Fruit fly (Drosophila melanogaster): ENCODE measurements around the gene CG6980.

The CG6980 gene

dm6 chr3R:24771273-24772231 is 35.9 kb upstream of the CG6980 start, which contains the start of gene CG42331 (continued):
- no peak for TF ChIP-seq CG7987 (GFP tag; optimal IDR thresholded peaks at IDR 0.05)
- peak; percentile 66 for TF ChIP-seq CG9437 (GFP tag; optimal IDR thresholded peaks at IDR 0.05)
- TF ChIP-seq Doc3 (GFP tag; IDR thresholded peaks at IDR 0.05; ENCODE audit: partially characterized antibody), result no peak
- peak; percentile 72 for TF ChIP-seq run (tag; optimal IDR thresholded peaks at IDR 0.05)
- peak; percentile 70 for TF ChIP-seq unpg (GFP tag; optimal IDR thresholded peaks at IDR 0.05)
- peak; percentile 44 for TF ChIP-seq org-1 (GFP tag; optimal IDR thresholded peaks at IDR 0.05)
- peak; percentile 67 for TF ChIP-seq CG18619 (GFP tag; optimal IDR thresholded peaks at IDR 0.05)
- TF ChIP-seq CG12219 (GFP tag; optimal IDR thresholded peaks at IDR 0.05), result peak; percentile 29
- no peak for TF ChIP-seq YL-1 (GFP tag; optimal IDR thresholded peaks at IDR 0.05)
- TF ChIP-seq CG6689 (GFP tag; IDR thresholded peaks at IDR 0.05), result peak; percentile 57; the same call in 1 of the 2 replicates
- peak; percentile 65 for TF ChIP-seq ind (GFP tag; optimal IDR thresholded peaks at IDR 0.05)
- TF ChIP-seq HLH3B (GFP tag; IDR thresholded peaks at IDR 0.05), result peak; percentile 42; the same call in 1 of the 2 replicates
- peak; percentile 73 for TF ChIP-seq CG7556 (GFP tag; optimal IDR thresholded peaks at IDR 0.05)
- no peak for TF ChIP-seq ab (GFP tag; optimal IDR thresholded peaks at IDR 0.05)
- TF ChIP-seq tgo (GFP tag; IDR thresholded peaks at IDR 0.05), result no peak; the same call in 2 of the 3 replicates
- peak; percentile 27 for TF ChIP-seq esg (GFP tag; conservative IDR thresholded peaks at IDR 0.05)
- TF ChIP-seq ro (GFP tag; IDR thresholded peaks at IDR 0.05), result no peak
- TF ChIP-seq D19A (tag; optimal IDR thresholded peaks at IDR 0.05), result peak; percentile 98
- no peak for TF ChIP-seq vfl (GFP tag; optimal IDR thresholded peaks at IDR 0.05)
- peak; percentile 4 for TF ChIP-seq B-H2 (GFP tag; optimal IDR thresholded peaks at IDR 0.05)
- no peak for TF ChIP-seq CG15073 (GFP tag; optimal IDR thresholded peaks at IDR 0.05)
- peak; percentile 53; the same call in 1 of the 2 replicates for TF ChIP-seq Rfx (GFP tag; IDR thresholded peaks at IDR 0.05)
- peak; percentile 38 for TF ChIP-seq bcd (GFP tag; optimal IDR thresholded peaks at IDR 0.05)
- peak; percentile 28 for TF ChIP-seq Hand (GFP tag; optimal IDR thresholded peaks at IDR 0.05)
- peak; percentile 46 for TF ChIP-seq CG10979 (tag; optimal IDR thresholded peaks at IDR 0.05)
- TF ChIP-seq CG9797 (GFP tag; optimal IDR thresholded peaks at IDR 0.05), result no peak
- 0 out of 3 replicates have a peak, but pooled peaks have one; percentile 40 for TF ChIP-seq zen2 (GFP tag; IDR thresholded peaks at IDR 0.05; ENCODE audit: partially characterized antibody)
- no peak for TF ChIP-seq ftz-f1 (GFP tag; optimal IDR thresholded peaks at IDR 0.05)
- peak; percentile 68 for TF ChIP-seq CG18599 (GFP tag; optimal IDR thresholded peaks at IDR 0.05)
- no peak for TF ChIP-seq Taf1 (GFP tag; IDR thresholded peaks at IDR 0.05)
- TF ChIP-seq az2 (GFP tag; optimal IDR thresholded peaks at IDR 0.05), result peak; percentile 32
- TF ChIP-seq CG7357 (GFP tag; IDR thresholded peaks at IDR 0.05), result no peak
- TF ChIP-seq pros (GFP tag; optimal IDR thresholded peaks at IDR 0.05), result no peak
- TF ChIP-seq h (optimal IDR thresholded peaks at IDR 0.05), result no peak
- no peak for TF ChIP-seq CG8944 (GFP tag; optimal IDR thresholded peaks at IDR 0.05)
- TF ChIP-seq yki (optimal IDR thresholded peaks at IDR 0.05), result no peak
- peak; percentile 64 for TF ChIP-seq klu (GFP tag; IDR thresholded peaks at IDR 0.05)
- peak; percentile 62; the same call in 2 of the 3 replicates for TF ChIP-seq CG11695 (GFP tag; IDR thresholded peaks at IDR 0.05)
- TF ChIP-seq CG5953 (GFP tag; IDR thresholded peaks at IDR 0.05), result peak; percentile 3; the same call in 1 of the 2 replicates
- no peak for TF ChIP-seq CG34224 (GFP tag; IDR thresholded peaks at IDR 0.05; ENCODE audit: partially characterized antibody)
- TF ChIP-seq CG4707 (GFP tag; optimal IDR thresholded peaks at IDR 0.05), result no peak
- TF ChIP-seq CG31365 (tag; optimal IDR thresholded peaks at IDR 0.05), result no peak
- TF ChIP-seq ap (GFP tag; IDR thresholded peaks at IDR 0.05), result 0 out of 2 replicates have a peak, but pooled peaks have one; percentile 30
- peak; percentile 52 for TF ChIP-seq slp2 (GFP tag; optimal IDR thresholded peaks at IDR 0.05)
- TF ChIP-seq eve (GFP tag; optimal IDR thresholded peaks at IDR 0.05), result peak in 1 of 2 experiments; percentile 61
- TF ChIP-seq twi (tag; optimal IDR thresholded peaks at IDR 0.05), result no peak
- TF ChIP-seq NfI (GFP tag; optimal IDR thresholded peaks at IDR 0.05), result peak; percentile 38
- TF ChIP-seq Spps (tag; optimal IDR thresholded peaks at IDR 0.05), result no peak
- no peak for TF ChIP-seq CG13894 (tag; optimal IDR thresholded peaks at IDR 0.05)

Measured in whole organism, embryonic.